Fruit fly (Drosophila melanogaster) whole organism, pupa: ENCODE data around the gene Ptp99A.

ENCODE experiments used
- CG10348 ChIP-seq: fragments of 200-800 bp; sonication (Bioruptor generic); IDR thresholded peaks from 2 replicates; pipeline ENCODE4 v1.3.6; 2022; ENCODE audit warnings: missing biosample characterization, missing genetic modification characterization
- CG12605 ChIP-seq: fragments of 200-800 bp; sonication (Bioruptor generic); IDR thresholded peaks from 2 replicates; pipeline ENCODE4 v1.3.6; 2022; ENCODE audit warnings: missing biosample characterization, missing genetic modification characterization
- CG13204 ChIP-seq: fragments of 200-800 bp; sonication (Bioruptor generic); optimal IDR thresholded peaks from 2 replicates; lab custom pipeline; 2018; ENCODE audit warnings: missing biosample characterization, mild to moderate bottlenecking, missing genetic modification characterization, moderate library complexity
- CG14655 ChIP-seq: fragments of 200-800 bp; sonication (Bioruptor generic); optimal IDR thresholded peaks from 3 replicates; lab custom pipeline; 2017; ENCODE audit warnings: mild to moderate bottlenecking, missing biosample characterization, missing genetic modification reagents, missing genetic modification characterization
- CG15710 ChIP-seq: fragments of 200-800 bp; sonication (Bioruptor generic); optimal IDR thresholded peaks from 2 replicates; lab custom pipeline; 2018; ENCODE audit warnings: missing biosample characterization, mild to moderate bottlenecking, missing genetic modification characterization, moderate library complexity
- CG17806 ChIP-seq: fragments of 200-800 bp; sonication (Bioruptor generic); optimal IDR thresholded peaks from 2 replicates; lab custom pipeline; 2018; ENCODE audit warnings: missing biosample characterization, mild to moderate bottlenecking, missing genetic modification characterization, moderate library complexity
- CG32121 ChIP-seq: fragments of 200-800 bp; sonication (Bioruptor generic); IDR thresholded peaks from 2 replicates; pipeline ENCODE4 v1.3.6; 2022; ENCODE audit warnings: missing biosample characterization, missing genetic modification characterization
- CG34367 ChIP-seq: fragments of 200-800 bp; sonication (Bioruptor generic); optimal IDR thresholded peaks from 2 replicates; lab custom pipeline; 2018; ENCODE audit warnings: missing biosample characterization, mild to moderate bottlenecking, missing genetic modification characterization
- CG4496 ChIP-seq: fragments of 200-800 bp; sonication (Bioruptor generic); IDR thresholded peaks from 3 replicates; pipeline ENCODE4 v1.3.6; 2022; ENCODE audit warnings: missing biosample characterization, missing genetic modification characterization
- CG8159 ChIP-seq: fragments of 200-800 bp; sonication (Bioruptor generic); optimal IDR thresholded peaks from 3 replicates; lab custom pipeline; 2018; ENCODE audit warnings: missing biosample characterization, mild to moderate bottlenecking, missing genetic modification characterization, moderate library complexity
- CG8301 ChIP-seq: fragments of 200-800 bp; sonication (Bioruptor generic); optimal IDR thresholded peaks from 2 replicates; lab custom pipeline; 2018; ENCODE audit warnings: missing biosample characterization, mild to moderate bottlenecking, missing genetic modification characterization
- CG9948 ChIP-seq: fragments of 200-800 bp; sonication (Bioruptor generic); optimal IDR thresholded peaks from 2 replicates; lab custom pipeline; 2018; ENCODE audit warnings: missing biosample characterization, mild to moderate bottlenecking, missing genetic modification characterization, moderate library complexity
- D1 ChIP-seq: fragments of 200-800 bp; sonication (Bioruptor generic); optimal IDR thresholded peaks from 2 replicates; lab custom pipeline; 2018; ENCODE audit warnings: missing biosample characterization, mild to moderate bottlenecking, missing genetic modification characterization, moderate library complexity
- EcR ChIP-seq: fragments of 200-800 bp; sonication (Bioruptor generic); optimal IDR thresholded peaks from 3 replicates; lab custom pipeline; 2019; ENCODE audit warnings: missing biosample characterization, missing genetic modification characterization, mild to moderate bottlenecking, moderate library complexity, missing genetic modification reagents
- Ets98B ChIP-seq: fragments of 200-800 bp; sonication (Bioruptor generic); IDR thresholded peaks from 2 replicates; pipeline ENCODE4 v1.3.6; 2022; ENCODE audit warnings: missing biosample characterization, missing genetic modification characterization
- Pif1A ChIP-seq: fragments of 200-800 bp; sonication (Bioruptor generic); optimal IDR thresholded peaks from 3 replicates; lab custom pipeline; 2016; ENCODE audit warnings: missing biosample characterization, missing genetic modification characterization
- Pif1B ChIP-seq: fragments of 200-800 bp; sonication (Bioruptor generic); optimal IDR thresholded peaks from 3 replicates; lab custom pipeline; 2016; ENCODE audit warnings: missing biosample characterization, missing genetic modification characterization
- Snoo ChIP-seq: fragments of 200-800 bp; sonication (Bioruptor generic); optimal IDR thresholded peaks from 3 replicates; lab custom pipeline; 2017; ENCODE audit warnings: missing biosample characterization, mild to moderate bottlenecking, missing genetic modification characterization, inconsistent platforms
- fd96Ca ChIP-seq: fragments of 200-800 bp; sonication (Bioruptor generic); IDR thresholded peaks from 3 replicates; pipeline ENCODE4 v1.3.6; 2022; ENCODE audit warnings: missing biosample characterization, missing genetic modification characterization
- rn ChIP-seq: fragments of 200-800 bp; sonication (Bioruptor generic); IDR thresholded peaks from 2 replicates; pipeline ENCODE4 v1.3.6; 2022; ENCODE audit warnings: missing biosample characterization, missing genetic modification characterization

The Ptp99A gene

dm6 chr3R:29506581-29506980 lies 129.1 kb downstream of the Ptp99A start:
- TF ChIP-seq fd96Ca (GFP tag; lab: Robert Waterston, UW) (peak; percentile 55; the same call in 1 of the 3 replicates), Snoo (tag; lab: Kevin White, UChicago) (peak; percentile 9), CG17806 (tag; lab: Kevin White, UChicago) (no peak), CG12605 (0 out of 2 replicates have a peak, but pooled peaks have one; percentile 17), CG32121 (GFP tag; lab: Robert Waterston, UW) (peak; percentile 39; the same call in 1 of the 2 replicates), CG8301 (tag; lab: Kevin White, UChicago) (no peak), Ets98B (peak; percentile 64), CG8159 (tag; lab: Kevin White, UChicago) (peak; percentile 38), rn (peak; percentile 56), CG15710 (tag; lab: Kevin White, UChicago) (peak; percentile 36), CG13204 (GFP tag; lab: Kevin White, UChicago) (peak; percentile 18), Pif1B (no peak), CG4496 (GFP tag; lab: Robert Waterston, UW) (peak; percentile 59)
- TF ChIP-seq, all 21 proteins: peak for 10

DNA sequence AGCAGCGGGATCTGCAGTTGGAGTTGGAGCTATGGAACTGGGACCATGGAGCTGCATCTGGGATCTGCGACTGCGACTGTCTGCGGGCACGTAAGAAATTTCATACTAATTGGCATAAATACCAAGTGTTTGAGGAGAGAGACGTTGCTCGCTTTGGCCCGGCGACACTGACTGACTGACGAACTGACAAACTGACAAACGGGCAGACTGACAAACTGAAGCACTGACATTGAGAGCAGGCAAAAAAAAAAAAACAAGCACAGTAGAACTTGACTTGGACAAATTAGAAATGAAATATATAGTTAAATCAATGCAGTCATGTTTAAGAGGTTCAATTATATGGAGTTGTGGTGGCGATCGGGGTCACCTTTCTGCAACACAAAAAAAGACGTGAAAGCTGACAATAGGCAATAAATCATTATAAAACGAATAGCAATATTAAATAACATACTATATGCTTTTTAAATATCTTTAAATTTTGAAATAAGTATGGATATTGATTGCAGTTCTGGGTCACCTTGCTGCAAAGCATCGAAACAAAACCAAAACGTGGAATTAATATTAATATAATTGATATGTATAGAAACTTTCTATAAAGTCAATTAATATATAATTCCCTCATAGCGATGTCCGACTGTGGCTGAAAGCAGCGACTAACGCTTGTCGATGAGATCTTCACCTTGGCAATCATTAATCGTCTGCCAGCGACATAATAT lies 131.3 kb downstream of the Ptp99A start:
- TF ChIP-seq rn (no peak), CG14655 (GFP tag; lab: Kevin White, UChicago) (peak; percentile 55), Pif1A (GFP tag; lab: Kevin White, UChicago) (no peak), CG8301 (tag; lab: Kevin White, UChicago) (peak; percentile 21), Snoo (tag; lab: Kevin White, UChicago) (no peak), CG13204 (GFP tag; lab: Kevin White, UChicago) (no peak), CG9948 (peak; percentile 9)
- TF ChIP-seq, all 21 proteins: peak for 3

- TF ChIP-seq Ets98B (no peak), rn (no peak), EcR (GFP tag; lab: Kevin White, UChicago) (no peak), Pif1A (GFP tag; lab: Kevin White, UChicago) (no peak), CG8159 (tag; lab: Kevin White, UChicago) (no peak), D1 (tag; lab: Kevin White, UChicago) (no peak), CG13204 (GFP tag; lab: Kevin White, UChicago) (no peak), CG9948 (no peak), Snoo (tag; lab: Kevin White, UChicago) (no peak), fd96Ca (GFP tag; lab: Robert Waterston, UW) (no peak), CG17806 (tag; lab: Kevin White, UChicago) (no peak), CG4496 (GFP tag; lab: Robert Waterston, UW) (no peak), CG14655 (GFP tag; lab: Kevin White, UChicago) (no peak), CG10348 (GFP tag; lab: Robert Waterston, UW) (no peak)
Observed at dm6 chr3R:29511472-29511871, 134.0 kb downstream of the Ptp99A start.

dm6 chr3R:29512306-29513044 lies 135.0 kb downstream of the Ptp99A start:
- no peak for TF ChIP-seq CG10348 (GFP tag; lab: Robert Waterston, UW)
- TF ChIP-seq Pif1A (GFP tag; lab: Kevin White, UChicago), result no peak
- TF ChIP-seq Ets98B, result no peak
- no peak for TF ChIP-seq CG14655 (GFP tag; lab: Kevin White, UChicago)
- TF ChIP-seq Snoo (tag; lab: Kevin White, UChicago), result no peak
- no peak for TF ChIP-seq CG4496 (GFP tag; lab: Robert Waterston, UW)

DNA sequence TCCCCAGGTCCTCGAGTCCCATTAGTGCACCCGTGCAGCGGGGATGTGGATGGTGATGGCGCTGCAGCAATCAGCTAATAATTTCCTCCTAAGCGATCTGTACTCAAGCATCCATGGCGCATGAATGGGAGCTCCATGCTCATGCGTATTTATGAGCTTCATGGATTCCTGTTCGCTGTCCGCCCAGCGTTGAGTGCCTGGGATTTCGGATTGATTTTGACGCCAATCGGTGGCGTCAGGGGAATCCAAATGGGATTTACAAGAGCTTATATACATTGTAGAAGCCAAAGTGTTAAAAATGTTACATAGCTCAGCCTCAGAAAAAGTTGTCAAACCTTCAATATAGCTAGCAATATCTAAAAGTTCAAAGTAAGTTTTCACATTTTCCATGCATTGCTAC lies 138.0 kb downstream of the Ptp99A start, which contains the start of gene ND-20L:
ND-20L (plus strand) TSS at position 301 of the 400 bp plus-strand sequence.
- TF ChIP-seq Pif1A (GFP tag; lab: Kevin White, UChicago), result no peak
- TF ChIP-seq Pif1B, result no peak
- TF ChIP-seq CG10348 (GFP tag; lab: Robert Waterston, UW), result no peak
- TF ChIP-seq Ets98B, result no peak
- TF ChIP-seq CG32121 (GFP tag; lab: Robert Waterston, UW), result no peak
- TF ChIP-seq EcR (GFP tag; lab: Kevin White, UChicago), result no peak
- TF ChIP-seq CG17806 (tag; lab: Kevin White, UChicago), result no peak
- TF ChIP-seq CG4496 (GFP tag; lab: Robert Waterston, UW), result no peak
- no peak for TF ChIP-seq Snoo (tag; lab: Kevin White, UChicago)
- no peak for TF ChIP-seq CG34367
- TF ChIP-seq CG12605, result no peak
- TF ChIP-seq CG8159 (tag; lab: Kevin White, UChicago), result no peak

dm6 chr3R:29516766-29517165 lies 139.3 kb downstream of the Ptp99A start:
- TF ChIP-seq CG15710 (tag; lab: Kevin White, UChicago) (no peak), CG9948 (no peak), rn (no peak), CG4496 (GFP tag; lab: Robert Waterston, UW) (no peak), Pif1B (no peak), CG12605 (no peak), CG32121 (GFP tag; lab: Robert Waterston, UW) (no peak)
